Worm (Caenorhabditis elegans) whole organism, L4 larva: ENCODE data around the gene C37E2.2.

Experiments used
- D1046.2 ChIP-seq: fragments of 200-800 bp; sonication (Bioruptor generic); IDR thresholded peaks from 2 replicates; pipeline ENCODE4 v1.3.6; 2022; ENCODE audit warnings: missing genetic modification characterization, missing compliant biosample characterization
- F10B5.3 ChIP-seq: sonication (generic microtip); optimal IDR thresholded peaks from 2 replicates; lab custom pipeline; 2016; ENCODE audit warnings: mild to moderate bottlenecking, missing genetic modification characterization, missing compliant biosample characterization
- F49E8.2 ChIP-seq: sonication (generic microtip); optimal IDR thresholded peaks from 2 replicates; lab custom pipeline; 2016; ENCODE audit warnings: missing compliant biosample characterization, mild to moderate bottlenecking, missing genetic modification characterization, borderline replicate concordance
- Y105C5A.15 ChIP-seq: fragments of 200-800 bp; sonication (Bioruptor generic); IDR thresholded peaks from 2 replicates; pipeline ENCODE4 v1.3.6; 2022; ENCODE audit warnings: missing genetic modification characterization, missing compliant biosample characterization
- aha-1 ChIP-seq: fragments of 150-350 bp; peaks from one replicate; lab custom pipeline; 2014; ENCODE audit warnings: missing biosample characterization, missing genetic modification characterization
- ama-1 ChIP-seq: fragments of 150-350 bp; optimal IDR thresholded peaks from 2 replicates; lab custom pipeline; 2014; ENCODE audit warnings: inconsistent platforms, mixed read lengths
- arid-1 ChIP-seq: fragments of 200-800 bp; sonication (Bioruptor generic); conservative IDR thresholded peaks from 2 replicates; pipeline ENCODE4 v1.3.6; 2022; ENCODE audit warnings: missing genetic modification reagents, missing genetic modification characterization, missing compliant biosample characterization
- attf-4 ChIP-seq: sonication (generic microtip); optimal IDR thresholded peaks from 3 replicates; lab custom pipeline; 2017; ENCODE audit warnings: missing biosample characterization, missing genetic modification characterization
- ceh-62 ChIP-seq: sonication (generic microtip); optimal IDR thresholded peaks from 2 replicates; lab custom pipeline; 2017; ENCODE audit warnings: missing biosample characterization, missing genetic modification characterization
- ceh-82 ChIP-seq: sonication (generic microtip); optimal IDR thresholded peaks from 2 replicates; lab custom pipeline; 2017; ENCODE audit warnings: missing biosample characterization, missing genetic modification characterization
- cey-2 ChIP-seq: sonication (generic microtip); optimal IDR thresholded peaks from 3 replicates; lab custom pipeline; 2017; ENCODE audit warnings: missing genetic modification characterization, mild to moderate bottlenecking, missing compliant biosample characterization, antibody characterized with exemption, borderline replicate concordance; ENCODE audit not compliant: insufficient read depth
- ctbp-1 ChIP-seq: fragments of 200-800 bp; sonication (Bioruptor generic); IDR thresholded peaks from 2 replicates; pipeline ENCODE4 v1.3.6; 2022; ENCODE audit warnings: missing genetic modification reagents, missing genetic modification characterization, missing compliant biosample characterization
- daf-12 ChIP-seq: fragments of 150-350 bp; optimal IDR thresholded peaks from 2 replicates; lab custom pipeline; 2014; ENCODE audit warnings: missing biosample characterization, missing genetic modification reagents, missing genetic modification characterization
- daf-16 ChIP-seq, 3 experiments: sonication (generic microtip); optimal IDR thresholded peaks; 2 replicates each; lab custom pipeline; 2016 to 2017; ENCODE audit warnings: missing genetic modification characterization in 3 of 3, missing genetic modification reagents in 3 of 3, mild to moderate bottlenecking in 2 of 3, missing compliant biosample characterization in 2 of 3, missing biosample characterization in 1 of 3, moderate library complexity in 1 of 3
- daf-19 ChIP-seq: fragments of 200-800 bp; sonication (Bioruptor generic); conservative IDR thresholded peaks from 2 replicates; pipeline ENCODE4 v1.3.6; 2022; ENCODE audit warnings: missing genetic modification characterization, missing compliant biosample characterization
- daf-8 ChIP-seq: fragments of 200-800 bp; sonication (Bioruptor generic); IDR thresholded peaks from 2 replicates; pipeline ENCODE4 v1.3.6; 2022; ENCODE audit warnings: missing genetic modification characterization, missing compliant biosample characterization
- dmd-6 ChIP-seq: fragments of 200-800 bp; sonication (Bioruptor generic); IDR thresholded peaks from 2 replicates; pipeline ENCODE4 v1.3.6; 2022; ENCODE audit warnings: missing genetic modification reagents, missing genetic modification characterization, missing compliant biosample characterization
- dpl-1 ChIP-seq: fragments of 150-350 bp; optimal IDR thresholded peaks from 2 replicates; lab custom pipeline; 2014; ENCODE audit warnings: missing biosample characterization, missing genetic modification reagents, missing genetic modification characterization
- duxl-1 ChIP-seq: sonication (generic microtip); optimal IDR thresholded peaks from 2 replicates; lab custom pipeline; 2016; ENCODE audit warnings: mild to moderate bottlenecking, missing genetic modification characterization, moderate library complexity, missing compliant biosample characterization; ENCODE audit not compliant: poor library complexity
- dve-1 ChIP-seq: sonication (generic microtip); optimal IDR thresholded peaks from 2 replicates; lab custom pipeline; 2017; ENCODE audit warnings: antibody characterized with exemption, mild to moderate bottlenecking, missing genetic modification characterization, missing compliant biosample characterization; ENCODE audit not compliant: insufficient read depth
- fos-1 ChIP-seq: fragments of 150-350 bp; optimal IDR thresholded peaks from 2 replicates; lab custom pipeline; 2014; ENCODE audit warnings: missing biosample characterization, missing genetic modification characterization
- hlh-11 ChIP-seq: fragments of 200-800 bp; sonication (Bioruptor generic); optimal IDR thresholded peaks from 2 replicates; lab custom pipeline; 2018; ENCODE audit warnings: mild to moderate bottlenecking, missing genetic modification characterization, missing compliant biosample characterization
- hmg-1.1 ChIP-seq: fragments of 200-800 bp; sonication (Bioruptor generic); IDR thresholded peaks from 2 replicates; pipeline ENCODE4 v1.3.6; 2022; ENCODE audit warnings: missing genetic modification reagents, missing genetic modification characterization, missing compliant biosample characterization
- lin-15B ChIP-seq: fragments of 150-350 bp; sonication (generic microtip); optimal IDR thresholded peaks from 3 replicates; lab custom pipeline; 2014; ENCODE audit warnings: missing biosample characterization, missing genetic modification characterization
- lin-39 ChIP-seq: fragments of 150-350 bp; optimal IDR thresholded peaks from 2 replicates; lab custom pipeline; 2014; ENCODE audit warnings: missing biosample characterization, missing genetic modification reagents, missing genetic modification characterization
- madf-5 ChIP-seq, 2 experiments: fragments of 200-800 bp; sonication (Bioruptor generic); IDR thresholded peaks; 2 replicates each; pipeline ENCODE4 v1.3.6; 2022; ENCODE audit warnings: missing compliant biosample characterization in 2 of 2, missing genetic modification characterization in 2 of 2
- madf-9 ChIP-seq: fragments of 200-800 bp; sonication (Bioruptor generic); conservative IDR thresholded peaks from 2 replicates; pipeline ENCODE4 v1.3.6; 2022; ENCODE audit warnings: missing genetic modification reagents, missing genetic modification characterization, missing compliant biosample characterization
- mxl-3 ChIP-seq: fragments of 200-800 bp; sonication (Bioruptor generic); optimal IDR thresholded peaks from 2 replicates; lab custom pipeline; 2018; ENCODE audit warnings: mild to moderate bottlenecking, missing genetic modification characterization, missing compliant biosample characterization
- nhr-10 ChIP-seq: fragments of 150-350 bp; optimal IDR thresholded peaks from 2 replicates; lab custom pipeline; 2014; ENCODE audit warnings: missing biosample characterization, missing genetic modification characterization
- nhr-102 ChIP-seq: sonication (generic microtip); optimal IDR thresholded peaks from 2 replicates; lab custom pipeline; 2016; ENCODE audit warnings: mild to moderate bottlenecking, missing genetic modification characterization, moderate library complexity, missing compliant biosample characterization
- nhr-11 ChIP-seq: fragments of 150-350 bp; optimal IDR thresholded peaks from 2 replicates; lab custom pipeline; 2014; ENCODE audit warnings: missing biosample characterization, missing genetic modification characterization
- nhr-111 ChIP-seq: fragments of 200-800 bp; sonication (Bioruptor generic); optimal IDR thresholded peaks from 2 replicates; lab custom pipeline; 2018; ENCODE audit warnings: mild to moderate bottlenecking, missing genetic modification characterization, missing compliant biosample characterization
- nhr-237 ChIP-seq: sonication (generic microtip); optimal IDR thresholded peaks from 2 replicates; lab custom pipeline; 2017; ENCODE audit warnings: missing biosample characterization, missing genetic modification characterization
- nhr-25 ChIP-seq: sonication (generic microtip); optimal IDR thresholded peaks from 2 replicates; lab custom pipeline; 2017; ENCODE audit warnings: missing genetic modification characterization, mild to moderate bottlenecking, missing compliant biosample characterization, antibody characterized with exemption, moderate library complexity, borderline replicate concordance; ENCODE audit not compliant: insufficient read depth
- nhr-28 ChIP-seq: fragments of 150-350 bp; optimal IDR thresholded peaks from 2 replicates; lab custom pipeline; 2014; ENCODE audit warnings: missing biosample characterization, missing genetic modification characterization
- nhr-42 ChIP-seq: fragments of 200-800 bp; sonication (Bioruptor generic); IDR thresholded peaks from 2 replicates; pipeline ENCODE4 v1.3.6; 2022; ENCODE audit warnings: missing genetic modification characterization, missing compliant biosample characterization
- nhr-6 ChIP-seq: fragments of 150-350 bp; optimal IDR thresholded peaks from 2 replicates; lab custom pipeline; 2014; ENCODE audit warnings: missing biosample characterization, missing genetic modification characterization
- nhr-76 ChIP-seq: fragments of 150-350 bp; optimal IDR thresholded peaks from 2 replicates; lab custom pipeline; 2014; ENCODE audit warnings: missing biosample characterization, missing genetic modification characterization
- rbr-2 ChIP-seq: sonication (generic microtip); optimal IDR thresholded peaks from 2 replicates; lab custom pipeline; 2016; ENCODE audit warnings: missing genotype, missing genetic modification characterization, missing compliant biosample characterization
- skn-1 ChIP-seq: fragments of 150-350 bp; optimal IDR thresholded peaks from 2 replicates; lab custom pipeline; 2014; ENCODE audit warnings: missing biosample characterization, missing genetic modification characterization
- snpc-1.2 ChIP-seq: fragments of 200-800 bp; sonication (Bioruptor generic); IDR thresholded peaks from 2 replicates; pipeline ENCODE4 v1.3.6; 2022; ENCODE audit warnings: missing genetic modification reagents, missing genetic modification characterization, missing compliant biosample characterization
- spr-1 ChIP-seq: sonication (generic microtip); optimal IDR thresholded peaks from 2 replicates; lab custom pipeline; 2016; ENCODE audit warnings: mild to moderate bottlenecking, missing genetic modification characterization, missing compliant biosample characterization
- spr-3 ChIP-seq: fragments of 200-800 bp; sonication (Bioruptor generic); optimal IDR thresholded peaks from 2 replicates; lab custom pipeline; 2018; ENCODE audit warnings: mild to moderate bottlenecking, missing genetic modification characterization, missing compliant biosample characterization
- tag-97 ChIP-seq: fragments of 200-800 bp; sonication (Bioruptor generic); IDR thresholded peaks from 2 replicates; pipeline ENCODE4 v1.3.6; 2022; ENCODE audit warnings: missing genetic modification characterization, missing compliant biosample characterization
- unc-130 ChIP-seq: sonication (generic microtip); optimal IDR thresholded peaks from 2 replicates; lab custom pipeline; 2016; ENCODE audit warnings: missing genetic modification reagents, missing genetic modification characterization, missing compliant biosample characterization
- unc-39 ChIP-seq: sonication (generic microtip); optimal IDR thresholded peaks from 2 replicates; lab custom pipeline; 2017; ENCODE audit warnings: missing biosample characterization, missing genetic modification characterization
- zfp-2 ChIP-seq: sonication (generic microtip); optimal IDR thresholded peaks from 2 replicates; lab custom pipeline; 2016; ENCODE audit warnings: mild to moderate bottlenecking, missing genetic modification characterization, missing compliant biosample characterization
- zfp-3 ChIP-seq: fragments of 200-800 bp; sonication (Bioruptor generic); conservative IDR thresholded peaks from 2 replicates; pipeline ENCODE4 v1.3.6; 2022; ENCODE audit warnings: missing genetic modification reagents, missing genetic modification characterization, missing compliant biosample characterization
- zip-11 ChIP-seq: fragments of 200-800 bp; sonication (Bioruptor generic); IDR thresholded peaks from 2 replicates; pipeline ENCODE4 v1.3.6; 2022; ENCODE audit warnings: missing genetic modification characterization, missing compliant biosample characterization
- zip-2 ChIP-seq: fragments of 150-350 bp; optimal IDR thresholded peaks from 2 replicates; lab custom pipeline; 2014; ENCODE audit warnings: missing biosample characterization, missing genetic modification characterization
- ztf-11 ChIP-seq: fragments of 150-350 bp; optimal IDR thresholded peaks from 2 replicates; lab custom pipeline; 2014; ENCODE audit warnings: missing biosample characterization, missing genetic modification characterization
- ztf-7 ChIP-seq: fragments of 150-350 bp; optimal IDR thresholded peaks from 2 replicates; lab custom pipeline; 2014; ENCODE audit warnings: missing biosample characterization, missing genetic modification characterization

The C37E2.2 gene

DNA sequence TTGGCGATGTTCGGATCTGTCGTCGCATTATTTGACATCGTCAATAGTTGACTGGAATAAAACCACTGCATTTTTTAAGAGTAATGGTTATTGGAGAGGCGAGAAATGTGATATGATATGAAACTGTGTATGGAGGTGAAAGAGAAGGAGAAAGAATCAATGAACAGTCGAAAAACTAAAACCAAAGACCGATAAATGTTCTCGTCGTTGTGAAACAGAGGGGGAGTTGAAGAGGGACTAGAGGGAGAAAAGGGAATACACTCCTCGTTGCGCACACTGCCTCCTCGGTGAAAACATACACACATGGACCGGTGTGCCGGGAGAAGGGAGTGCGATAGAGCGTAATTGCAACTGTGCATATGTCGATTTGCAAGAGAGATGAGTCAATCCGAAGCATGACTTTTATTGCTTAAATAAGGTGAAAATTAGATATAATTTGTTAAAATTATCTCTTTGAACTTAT lies 6.2 kb upstream of the C37E2.2 start, which contains the start of gene sym-4:
TSS of gene sym-4 (minus strand) at position 51 of the 463 bp plus-strand sequence.
- TF ChIP-seq dmd-6 (GFP tag; lab: Robert Waterston, UW) (peak; percentile 96), nhr-42 (GFP tag; lab: Robert Waterston, UW) (peak; percentile 82; the same call in 1 of the 2 replicates), duxl-1 (tag; lab: Kevin White, UChicago) (peak; percentile 44), madf-9 (GFP tag; lab: Robert Waterston, UW) (peak; percentile 78; the same call in 1 of the 2 replicates), nhr-102 (tag; lab: Kevin White, UChicago) (peak; percentile 88), mxl-3 (GFP tag; lab: Kevin White, UChicago) (peak; percentile 100), fos-1 (no peak), ctbp-1 (GFP tag; lab: Robert Waterston, UW) (peak; percentile 83), nhr-11 (peak; percentile 96), ama-1 (peak; percentile 24), spr-3 (GFP tag; lab: Kevin White, UChicago) (peak; percentile 33), hmg-1.1 (GFP tag; lab: Robert Waterston, UW) (peak; percentile 94), lin-15B (tag; lab: Kevin White, UChicago) (no peak), hlh-11 (peak; percentile 99), nhr-10 (tag; lab: Kevin White, UChicago) (peak; percentile 89), snpc-1.2 (GFP tag; lab: Robert Waterston, UW) (no peak), lin-39 (no peak), nhr-76 (tag; lab: Kevin White, UChicago) (peak; percentile 72), attf-4 (tag; lab: Kevin White, UChicago) (peak; percentile 50), cey-2 (no peak), arid-1 (peak; percentile 76), zfp-2 (no peak), unc-39 (tag; lab: Kevin White, UChicago) (no peak), nhr-237 (tag; lab: Kevin White, UChicago) (peak; percentile 32), daf-12 (no peak), nhr-6 (peak; percentile 91), zip-2 (tag; lab: Kevin White, UChicago) (no peak), ztf-7 (tag; lab: Kevin White, UChicago) (peak; percentile 27), ceh-82 (tag; lab: Kevin White, UChicago) (no peak), tag-97 (no peak), rbr-2 (tag; lab: Kevin White, UChicago) (peak; percentile 89), nhr-25 (tag; lab: Kevin White, UChicago) (peak; percentile 90), spr-1 (peak; percentile 82), unc-130 (GFP tag; lab: Kevin White, UChicago) (no peak), zip-11 (GFP tag; lab: Robert Waterston, UW) (no peak), Y105C5A.15 (GFP tag; lab: Robert Waterston, UW) (no peak), daf-16 (GFP tag; optimal IDR thresholded peaks at IDR 0.05; lab: Kevin White, UChicago) (peak in 1 of 2 experiments; percentile 32), daf-16 (tag; optimal IDR thresholded peaks at IDR 0.05; lab: Kevin White, UChicago) (peak; percentile 89), F49E8.2 (tag; lab: Kevin White, UChicago) (no peak), daf-19 (GFP tag; lab: Robert Waterston, UW) (0 out of 2 replicates have a peak, but pooled peaks have one; percentile 47), F10B5.3 (tag; lab: Kevin White, UChicago) (no peak), ztf-11 (tag; lab: Kevin White, UChicago) (no peak), zfp-3 (peak; percentile 82), daf-8 (no peak), dpl-1 (GFP tag; lab: Kevin White, UChicago) (peak; percentile 77), skn-1 (tag; lab: Kevin White, UChicago) (no peak), aha-1 (tag; lab: Kevin White, UChicago) (peak; percentile 93), nhr-28 (tag; lab: Kevin White, UChicago) (peak; percentile 98), madf-5 (GFP tag; IDR thresholded peaks at IDR 0.05; lab: Robert Waterston, UW) (no peak), ceh-62 (tag; lab: Kevin White, UChicago) (no peak), dve-1 (tag; lab: Kevin White, UChicago) (peak; percentile 99), D1046.2 (GFP tag; lab: Robert Waterston, UW) (no peak), nhr-111 (GFP tag; lab: Kevin White, UChicago) (no peak)
